Worm (Caenorhabditis elegans): ENCODE results near the gene asp-3.

The asp-3 gene

DNA sequence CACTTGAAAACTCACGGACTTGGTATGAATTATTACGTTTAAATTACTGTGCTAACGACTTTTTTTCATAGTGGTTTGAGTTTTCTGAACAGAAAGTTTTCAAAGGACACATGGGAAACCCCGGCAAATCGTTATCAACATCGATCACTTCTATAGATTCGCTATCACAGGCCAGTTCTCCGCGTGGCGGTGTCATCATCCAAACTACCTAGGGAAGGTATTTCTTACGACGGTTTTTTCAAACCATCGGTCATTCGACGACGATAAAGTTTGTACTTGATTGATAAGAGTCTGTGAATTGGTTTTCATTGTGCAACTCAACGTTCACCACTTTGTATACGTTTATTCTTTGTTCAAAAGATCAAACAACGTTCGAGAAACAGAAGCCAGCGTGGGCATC is 46.3 kb upstream of the asp-3 start:
- TF ChIP-seq mdl-1 (tag; optimal IDR thresholded peaks at IDR 0.05) (peak; percentile 78 to 95), skn-1 (tag; optimal IDR thresholded peaks at IDR 0.05) (peak; percentile 28), blmp-1 (tag; optimal IDR thresholded peaks at IDR 0.05; ENCODE audit: insufficient read depth) (peak; percentile 11), sem-4 (tag; optimal IDR thresholded peaks at IDR 0.05) (no peak), egl-27 (tag; optimal IDR thresholded peaks at IDR 0.05) (peak; percentile 33), unc-39 (tag; optimal IDR thresholded peaks at IDR 0.05) (no peak), sma-9 (GFP tag; optimal IDR thresholded peaks at IDR 0.05) (peak; percentile 95), sma-9 (tag; optimal IDR thresholded peaks at IDR 0.05) (no peak), nhr-21 (tag; optimal IDR thresholded peaks at IDR 0.05) (peak; percentile 25), R02D3.7 (tag; optimal IDR thresholded peaks at IDR 0.05) (no peak), elt-1 (tag; optimal IDR thresholded peaks at IDR 0.05) (no peak), fos-1 (tag; optimal IDR thresholded peaks at IDR 0.05) (peak; percentile 95), gmeb-1 (tag; optimal IDR thresholded peaks at IDR 0.05) (peak; percentile 65), nhr-6 (tag; optimal IDR thresholded peaks at IDR 0.05) (no peak), unc-55 (GFP tag; optimal IDR thresholded peaks at IDR 0.05) (no peak), crh-2 (tag; optimal IDR thresholded peaks at IDR 0.05) (peak; percentile 48), zag-1 (tag; optimal IDR thresholded peaks at IDR 0.05) (no peak), ceh-16 (tag; optimal IDR thresholded peaks at IDR 0.05) (no peak), lsy-2 (tag; optimal IDR thresholded peaks at IDR 0.05) (no peak), sma-3 (GFP tag; optimal IDR thresholded peaks at IDR 0.05) (peak; percentile 19), mbf-1 (tag; optimal IDR thresholded peaks at IDR 0.05) (no peak)

DNA sequence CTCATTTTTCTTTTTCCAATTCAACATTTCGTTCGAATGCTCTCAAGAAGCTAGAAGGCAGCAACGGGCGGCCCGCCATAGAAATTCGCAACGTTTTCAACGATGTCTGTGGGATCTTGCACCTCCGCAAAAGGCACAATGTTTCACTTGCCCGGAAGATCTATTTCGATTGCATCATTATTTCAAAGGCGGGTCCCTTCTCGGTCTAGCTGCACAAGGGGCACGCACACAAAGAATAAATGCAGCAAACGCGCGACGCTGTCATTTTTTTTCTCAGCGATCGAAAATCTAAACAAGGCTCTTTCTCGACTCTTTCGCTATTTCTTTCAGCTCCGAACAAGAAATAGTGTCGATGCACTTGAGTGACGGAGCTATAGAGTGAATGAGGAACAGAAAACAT is 45.9 kb upstream of the asp-3 start:
- TF ChIP-seq zag-1 (tag; optimal IDR thresholded peaks at IDR 0.05) (peak; percentile 68), nhr-23 (tag; optimal IDR thresholded peaks at IDR 0.05) (no peak), sma-9 (GFP tag; optimal IDR thresholded peaks at IDR 0.05) (peak; percentile 54), sma-9 (tag; optimal IDR thresholded peaks at IDR 0.05) (no peak), lsy-2 (tag; optimal IDR thresholded peaks at IDR 0.05) (peak in 1 of 2 experiments; percentile 6), mdl-1 (tag; optimal IDR thresholded peaks at IDR 0.05) (peak; percentile 84 to 90), sma-3 (GFP tag; optimal IDR thresholded peaks at IDR 0.05) (no peak), nhr-129 (tag; optimal IDR thresholded peaks at IDR 0.05) (peak; percentile 80), alr-1 (tag; optimal IDR thresholded peaks at IDR 0.05) (no peak), elt-1 (tag; optimal IDR thresholded peaks at IDR 0.05) (no peak), crh-2 (tag; optimal IDR thresholded peaks at IDR 0.05) (no peak), fos-1 (tag; optimal IDR thresholded peaks at IDR 0.05) (no peak)

DNA sequence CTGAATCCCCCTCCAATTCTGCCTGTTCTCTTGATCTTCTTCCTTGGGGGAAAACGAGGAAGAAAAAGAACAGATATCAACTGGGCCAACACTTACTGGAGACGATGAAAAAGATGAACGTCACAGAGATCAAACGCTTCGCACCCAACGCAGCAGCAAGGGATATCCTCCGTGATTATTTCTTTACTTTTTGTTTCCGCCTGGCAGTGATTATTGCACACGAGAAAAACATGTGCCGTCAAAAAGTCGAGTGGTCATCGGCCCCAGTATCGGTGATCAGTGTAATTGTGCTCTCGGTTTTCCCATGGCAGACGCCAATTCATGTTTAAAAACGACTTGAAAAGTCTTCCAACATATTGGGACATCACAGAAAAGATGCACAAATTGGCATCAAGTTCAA is 45.3 kb upstream of the asp-3 start:
- TF ChIP-seq alr-1 (tag; optimal IDR thresholded peaks at IDR 0.05) (no peak), egl-27 (tag; optimal IDR thresholded peaks at IDR 0.05) (peak; percentile 16), elt-3 (tag; optimal IDR thresholded peaks at IDR 0.05) (no peak), aly-2 (tag; optimal IDR thresholded peaks at IDR 0.05) (no peak), sma-9 (GFP tag; optimal IDR thresholded peaks at IDR 0.05) (peak; percentile 89), sma-9 (tag; optimal IDR thresholded peaks at IDR 0.05) (no peak), nhr-129 (tag; optimal IDR thresholded peaks at IDR 0.05) (peak; percentile 63), nhr-12 (tag; optimal IDR thresholded peaks at IDR 0.05) (no peak), F13H6.1 (tag; optimal IDR thresholded peaks at IDR 0.05) (peak; percentile 66), sma-3 (GFP tag; optimal IDR thresholded peaks at IDR 0.05) (no peak), Y55F3AM.14 (GFP tag; optimal IDR thresholded peaks at IDR 0.05) (no peak), mdl-1 (tag; optimal IDR thresholded peaks at IDR 0.05) (peak; percentile 80 to 83), nhr-21 (tag; optimal IDR thresholded peaks at IDR 0.05) (peak; percentile 45)

DNA sequence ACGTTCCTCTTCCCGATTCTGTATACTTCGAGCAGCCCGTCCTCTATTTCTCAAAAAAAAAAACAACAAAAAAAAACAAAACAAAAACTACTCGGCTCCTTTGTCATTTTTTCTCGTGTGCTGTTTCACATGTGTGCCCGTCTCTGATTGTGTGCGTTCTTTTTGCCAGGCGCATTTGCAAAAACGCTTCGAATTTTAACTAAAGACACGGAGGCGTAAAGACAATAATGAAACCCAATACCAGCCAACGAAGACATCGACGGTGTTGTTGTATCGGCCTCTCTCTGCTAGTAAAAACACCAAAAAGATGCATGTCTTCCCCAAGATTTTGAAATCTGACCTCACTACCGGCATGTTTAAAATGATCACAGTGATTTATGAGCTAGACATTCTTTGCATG is 44.0 kb upstream of the asp-3 start:
- TF ChIP-seq C34F6.9 (tag; optimal IDR thresholded peaks at IDR 0.05) (peak; percentile 3), fos-1 (tag; optimal IDR thresholded peaks at IDR 0.05) (no peak), mdl-1 (tag; optimal IDR thresholded peaks at IDR 0.05) (peak; percentile 68 to 90), sma-9 (GFP tag; optimal IDR thresholded peaks at IDR 0.05) (peak; percentile 2), sma-9 (tag; optimal IDR thresholded peaks at IDR 0.05) (no peak)

DNA sequence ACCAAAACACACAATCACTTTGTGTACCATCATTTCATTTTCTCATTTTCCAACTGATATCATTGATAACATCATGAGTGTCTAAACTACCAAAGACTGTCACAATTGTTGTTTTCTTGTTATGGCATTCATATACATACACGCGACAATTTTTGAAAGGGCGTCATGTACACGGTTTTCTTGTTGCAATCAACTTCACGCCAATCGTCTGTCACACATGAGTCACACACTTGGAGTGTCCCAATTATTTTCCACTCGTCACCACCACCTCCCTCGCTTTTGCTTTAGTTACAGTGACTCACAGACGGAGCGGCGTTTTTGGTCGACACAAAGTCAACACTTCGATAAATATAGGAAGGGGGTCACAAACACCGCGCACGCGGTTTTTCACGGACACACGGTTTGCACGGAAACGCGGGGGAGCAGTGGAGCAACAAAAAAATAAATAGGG is 42.9 kb upstream of the asp-3 start:
- TF ChIP-seq gmeb-1 (tag; optimal IDR thresholded peaks at IDR 0.05): peak; percentile 8
- peak; percentile 55 for TF ChIP-seq F13H6.1 (tag; optimal IDR thresholded peaks at IDR 0.05)
- TF ChIP-seq fos-1 (tag; optimal IDR thresholded peaks at IDR 0.05): peak; percentile 79
- peak; percentile 76 to 83 for TF ChIP-seq mdl-1 (tag; optimal IDR thresholded peaks at IDR 0.05)
- TF ChIP-seq peb-1 (tag; optimal IDR thresholded peaks at IDR 0.05): no peak
- no peak for TF ChIP-seq nhr-11 (tag; optimal IDR thresholded peaks at IDR 0.05)
- TF ChIP-seq sma-9 (GFP tag; optimal IDR thresholded peaks at IDR 0.05): peak; percentile 71
- no peak for TF ChIP-seq sma-9 (tag; optimal IDR thresholded peaks at IDR 0.05)
- peak; percentile 87 for TF ChIP-seq sma-3 (GFP tag; optimal IDR thresholded peaks at IDR 0.05)
- TF ChIP-seq crh-2 (tag; optimal IDR thresholded peaks at IDR 0.05): peak; percentile 50
- TF ChIP-seq nhr-129 (tag; optimal IDR thresholded peaks at IDR 0.05): peak; percentile 78
- TF ChIP-seq nhr-21 (tag; optimal IDR thresholded peaks at IDR 0.05): peak; percentile 23
- no peak for TF ChIP-seq lin-13 (GFP tag; optimal IDR thresholded peaks at IDR 0.05)
- peak; percentile 0 for TF ChIP-seq blmp-1 (tag; optimal IDR thresholded peaks at IDR 0.05; ENCODE audit: insufficient read depth)
- TF ChIP-seq lsy-2 (tag; optimal IDR thresholded peaks at IDR 0.05): peak in 1 of 2 experiments; percentile 20

Measured in whole organism, L2 larva.